Fruit fly (Drosophila melanogaster): Measurements from ENCODE around the gene CG9609.

The CG9609 gene

dm6 chrX:16834259-16834658 is 47.5 kb upstream of the CG9609 start (continued):
- TF ChIP-seq CG34376 (GFP tag; optimal IDR thresholded peaks at IDR 0.05) (no peak), CG2678 (tag; optimal IDR thresholded peaks at IDR 0.05) (peak; percentile 67), CG15073 (GFP tag; optimal IDR thresholded peaks at IDR 0.05) (no peak), tna (GFP tag; IDR thresholded peaks at IDR 0.05; ENCODE audit: partially characterized antibody) (no peak), Atf3 (GFP tag; optimal IDR thresholded peaks at IDR 0.05) (no peak), Hsf (GFP tag; optimal IDR thresholded peaks at IDR 0.05) (peak; percentile 12), tin (GFP tag; optimal IDR thresholded peaks at IDR 0.05) (no peak), Sry-δ (GFP tag; optimal IDR thresholded peaks at IDR 0.05) (no peak), CG17359 (tag; optimal IDR thresholded peaks at IDR 0.05) (peak; percentile 13), bcd (GFP tag; optimal IDR thresholded peaks at IDR 0.05) (peak; percentile 15), CG12942 (GFP tag; optimal IDR thresholded peaks at IDR 0.05) (peak; percentile 13), gcm (GFP tag; optimal IDR thresholded peaks at IDR 0.05) (peak; percentile 42), fd96Cb (tag; optimal IDR thresholded peaks at IDR 0.05) (peak; percentile 21), Vsx1 (GFP tag; optimal IDR thresholded peaks at IDR 0.05) (no peak), CG13424 (tag; optimal IDR thresholded peaks at IDR 0.05) (peak; percentile 60), sens-2 (GFP tag; IDR thresholded peaks at IDR 0.05) (no peak), grau (tag; optimal IDR thresholded peaks at IDR 0.05) (peak; percentile 69), CG7357 (GFP tag; IDR thresholded peaks at IDR 0.05) (0 out of 3 replicates have a peak, but pooled peaks have one; percentile 32), CG9876 (GFP tag; optimal IDR thresholded peaks at IDR 0.05) (no peak), CG11695 (GFP tag; IDR thresholded peaks at IDR 0.05) (no peak), CG6813 (GFP tag; optimal IDR thresholded peaks at IDR 0.05) (no peak), BtbVII (GFP tag; optimal IDR thresholded peaks at IDR 0.05) (no peak), CG18476 (GFP tag; optimal IDR thresholded peaks at IDR 0.05) (no peak), Spps (tag; optimal IDR thresholded peaks at IDR 0.05) (no peak), CG14441 (GFP tag; IDR thresholded peaks at IDR 0.05) (peak; percentile 53), CG3281 (GFP tag; optimal IDR thresholded peaks at IDR 0.05) (peak; percentile 34), CG7839 (tag; optimal IDR thresholded peaks at IDR 0.05) (peak; percentile 75), Rfx (GFP tag; IDR thresholded peaks at IDR 0.05) (peak; percentile 41; the same call in 1 of the 2 replicates), pfk (GFP tag; optimal IDR thresholded peaks at IDR 0.05) (no peak), HmgZ (tag; optimal IDR thresholded peaks at IDR 0.05) (no peak), aop (GFP tag; IDR thresholded peaks at IDR 0.05) (no peak), CG11093 (GFP tag; IDR thresholded peaks at IDR 0.05) (peak; percentile 18; the same call in 1 of the 3 replicates), Scr (GFP tag; IDR thresholded peaks at IDR 0.05; ENCODE audit: partially characterized antibody) (no peak), CG9215 (GFP tag; IDR thresholded peaks at IDR 0.05) (peak; percentile 42; the same call in 1 of the 2 replicates), vfl (GFP tag; optimal IDR thresholded peaks at IDR 0.05) (no peak), sc (optimal IDR thresholded peaks at IDR 0.05) (no peak), sc (GFP tag; optimal IDR thresholded peaks at IDR 0.05) (peak; percentile 10), CG14667 (GFP tag; IDR thresholded peaks at IDR 0.05) (no peak), CG17385 (GFP tag; optimal IDR thresholded peaks at IDR 0.05) (peak; percentile 46), gt (GFP tag; IDR thresholded peaks at IDR 0.05) (no peak), Bgb (GFP tag; IDR thresholded peaks at IDR 0.05; ENCODE audit: partially characterized antibody) (no peak), dpn (GFP tag; optimal IDR thresholded peaks at IDR 0.05) (peak; percentile 10 to 39), ATbp (GFP tag; optimal IDR thresholded peaks at IDR 0.05) (peak; percentile 48), Xrp1 (GFP tag; IDR thresholded peaks at IDR 0.05) (0 out of 2 replicates have a peak, but pooled peaks have one; percentile 25), Fer1 (GFP tag; optimal IDR thresholded peaks at IDR 0.05) (peak; percentile 35), nau (GFP tag; optimal IDR thresholded peaks at IDR 0.05) (no peak), Dbx (GFP tag; IDR thresholded peaks at IDR 0.05) (no peak), PHDP (tag; optimal IDR thresholded peaks at IDR 0.05) (peak; percentile 68), D19A (tag; optimal IDR thresholded peaks at IDR 0.05) (peak; percentile 26), Antp (GFP tag; optimal IDR thresholded peaks at IDR 0.05) (no peak), CoRest (tag; optimal IDR thresholded peaks at IDR 0.05) (peak; percentile 67)
